Worm (Caenorhabditis elegans): ENCODE measurements around the gene C40H1.8.

DNA sequence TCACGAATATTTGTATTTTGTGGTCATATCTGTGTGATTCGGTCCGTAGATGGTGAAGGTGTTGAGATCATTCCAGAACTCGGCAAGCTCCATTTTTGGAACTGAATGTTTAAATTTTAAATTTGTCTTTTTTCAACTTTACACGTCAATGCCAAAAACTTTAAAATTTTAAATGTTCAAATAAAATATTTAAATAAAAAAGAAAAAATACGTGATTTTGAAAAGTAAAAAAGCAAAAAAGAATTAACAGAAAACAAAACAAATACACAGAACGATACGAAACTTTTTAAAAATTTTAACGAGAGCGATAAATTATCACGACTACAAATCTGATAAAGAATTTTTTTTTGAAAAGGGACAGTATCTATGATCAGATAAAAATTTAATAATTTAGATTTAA is 19.7 kb downstream of the C40H1.8 start, which contains the start of gene elo-4:
- TF ChIP-seq ceh-22 (tag; optimal IDR thresholded peaks at IDR 0.05) (no peak), pag-3 (tag; optimal IDR thresholded peaks at IDR 0.05; ENCODE audit: borderline replicate concordance) (no peak), lin-11 (tag; optimal IDR thresholded peaks at IDR 0.05) (no peak), hlh-13 (GFP tag; optimal IDR thresholded peaks at IDR 0.05) (no peak), sox-4 (tag; optimal IDR thresholded peaks at IDR 0.05) (no peak), unc-42 (tag; optimal IDR thresholded peaks at IDR 0.05) (no peak), hlh-8 (tag; optimal IDR thresholded peaks at IDR 0.05) (no peak), K09A11.1 (tag; optimal IDR thresholded peaks at IDR 0.05; ENCODE audit: insufficient read depth) (no peak), unc-55 (GFP tag; optimal IDR thresholded peaks at IDR 0.05) (no peak)

Measured in whole organism, late embryonic.